Worm (Caenorhabditis elegans) whole organism, mixed stage, embryonic: ENCODE data around the gene Y48A5A.1.

ENCODE experiments used
- blmp-1 ChIP-seq: fragments of 150-350 bp; optimal IDR thresholded peaks from 2 replicates; lab custom pipeline; 2014; ENCODE audit warnings: missing biosample characterization, missing genetic modification characterization
- lin-32 ChIP-seq: fragments of 200-800 bp; sonication (Bioruptor generic); optimal IDR thresholded peaks from 2 replicates; lab custom pipeline; 2018; ENCODE audit warnings: mild to moderate bottlenecking, missing genetic modification characterization, missing compliant biosample characterization
- nhr-237 ChIP-seq: fragments of 150-350 bp; optimal IDR thresholded peaks from 2 replicates; lab custom pipeline; 2014; ENCODE audit warnings: missing biosample characterization, missing genetic modification characterization
- nhr-76 ChIP-seq: sonication (generic microtip); optimal IDR thresholded peaks from 2 replicates; lab custom pipeline; 2017; ENCODE audit warnings: missing biosample characterization, missing genetic modification characterization

DNA sequence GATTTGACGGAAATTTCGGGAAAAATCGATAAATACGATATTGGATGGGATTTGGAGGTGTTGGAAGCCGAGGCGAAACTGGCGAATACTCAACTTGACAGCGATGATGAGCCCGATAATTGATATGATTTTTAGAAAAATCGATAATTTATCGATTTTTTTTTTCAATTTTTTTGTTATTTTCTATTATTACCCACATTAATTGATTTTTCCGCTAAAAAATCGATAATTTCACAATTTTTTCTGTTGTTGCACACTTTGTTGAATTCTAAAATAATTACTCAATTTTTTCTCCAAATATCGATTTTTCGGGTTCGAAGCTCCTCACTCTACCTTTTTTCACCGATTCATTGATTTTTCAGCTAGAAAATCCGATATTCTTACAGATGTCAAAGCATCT is 4.1 kb downstream of the Y48A5A.1 start, which contains the start of gene Y48A5A.3:
- TF ChIP-seq nhr-237 (no peak), nhr-76 (no peak), blmp-1 (tag; lab: Kevin White, UChicago) (no peak), lin-32 (GFP tag; lab: Kevin White, UChicago) (no peak)
